Worm (Caenorhabditis elegans) whole organism, late embryonic: Measurements from ENCODE around the gene far-7.

Experiments
- hlh-6 ChIP-seq: sonication (generic microtip); optimal IDR thresholded peaks from 2 replicates; lab custom pipeline; 2016; ENCODE audit warnings: missing genotype, missing genetic modification characterization, missing compliant biosample characterization
- nfya-1 ChIP-seq: sonication (generic microtip); optimal IDR thresholded peaks from 2 replicates; lab custom pipeline; 2017; ENCODE audit warnings: missing genetic modification characterization, mild to moderate bottlenecking, missing compliant biosample characterization, antibody characterized with exemption, moderate library complexity

far-7 gene

ce11 chrII:370394-370793 is 50.8 kb downstream of the far-7 start:
- peak; percentile 53 for TF ChIP-seq nfya-1 (tag; lab: Kevin White, UChicago)
- no peak for TF ChIP-seq hlh-6 (tag; lab: Kevin White, UChicago)
